Fruit fly (Drosophila melanogaster) whole organism, embryonic: ENCODE results near the gene CkIIalpha-i3.

Experiments used
- Ada2b ChIP-seq: fragments of 200-800 bp; sonication (Bioruptor generic); IDR thresholded peaks from 2 replicates; pipeline ENCODE4 v1.3.6; 2022; ENCODE audit warnings: missing biosample characterization, missing genetic modification characterization
- Asciz ChIP-seq: fragments of 200-800 bp; sonication (Bioruptor generic); optimal IDR thresholded peaks from 2 replicates; lab custom pipeline; 2017; ENCODE audit warnings: missing biosample characterization, mild to moderate bottlenecking, missing genetic modification characterization, missing genetic modification reagents
- Atf-2 ChIP-seq: fragments of 200-800 bp; sonication (Bioruptor generic); optimal IDR thresholded peaks from 2 replicates; lab custom pipeline; 2016; ENCODE audit warnings: missing biosample characterization, missing genetic modification characterization
- Bgb ChIP-seq: fragments of 200-800 bp; sonication (Bioruptor generic); IDR thresholded peaks from 2 replicates; pipeline ENCODE4 v1.3.6; 2022; ENCODE audit warnings: missing biosample characterization, missing genetic modification characterization; ENCODE audit not compliant: partially characterized antibody
- CG10462 ChIP-seq: fragments of 200-800 bp; sonication (Bioruptor generic); optimal IDR thresholded peaks from 2 replicates; lab custom pipeline; 2016; ENCODE audit warnings: missing biosample characterization, missing genetic modification characterization
- CG10565 ChIP-seq: fragments of 200-800 bp; sonication (Bioruptor generic); optimal IDR thresholded peaks from 3 replicates; lab custom pipeline; 2016; ENCODE audit warnings: missing biosample characterization, mild to moderate bottlenecking, missing genetic modification characterization
- CG10959 ChIP-seq: fragments of 200-800 bp; sonication (Bioruptor generic); IDR thresholded peaks from 2 replicates; pipeline ENCODE4 v1.3.6; 2022; ENCODE audit warnings: missing biosample characterization, missing genetic modification characterization
- CG1602 ChIP-seq: fragments of 200-800 bp; sonication (Bioruptor generic); optimal IDR thresholded peaks from 3 replicates; lab custom pipeline; 2016; ENCODE audit warnings: missing biosample characterization, missing genetic modification characterization
- CG1603 ChIP-seq: fragments of 200-800 bp; sonication (Bioruptor generic); optimal IDR thresholded peaks from 2 replicates; lab custom pipeline; 2019; ENCODE audit warnings: missing biosample characterization, mild to moderate bottlenecking, missing genetic modification characterization, moderate library complexity
- CG2120 ChIP-seq: fragments of 200-800 bp; sonication (Bioruptor generic); optimal IDR thresholded peaks from 3 replicates; lab custom pipeline; 2016; ENCODE audit warnings: missing biosample characterization, missing genetic modification characterization
- CG30403 ChIP-seq: fragments of 200-800 bp; sonication (Bioruptor generic); optimal IDR thresholded peaks from 3 replicates; lab custom pipeline; 2016; ENCODE audit warnings: missing biosample characterization, missing genetic modification characterization
- CG34422 ChIP-seq: fragments of 200-800 bp; sonication (Bioruptor generic); IDR thresholded peaks from 3 replicates; pipeline ENCODE4 v1.3.6; 2022; ENCODE audit warnings: missing biosample characterization, missing genetic modification characterization
- CG4282 ChIP-seq: fragments of 200-800 bp; sonication (Bioruptor generic); optimal IDR thresholded peaks from 2 replicates; lab custom pipeline; 2016; ENCODE audit warnings: missing biosample characterization, missing genetic modification characterization
- CG6175 ChIP-seq: fragments of 200-800 bp; sonication (Bioruptor generic); IDR thresholded peaks from 3 replicates; pipeline ENCODE4 v1.3.6; 2022; ENCODE audit warnings: missing biosample characterization, missing genetic modification characterization
- CG6254 ChIP-seq: fragments of 200-800 bp; sonication (Bioruptor generic); optimal IDR thresholded peaks from 3 replicates; lab custom pipeline; 2017; ENCODE audit warnings: mild to moderate bottlenecking, missing biosample characterization, missing genetic modification reagents, missing genetic modification characterization
- CG6654 ChIP-seq: fragments of 200-800 bp; sonication (Bioruptor generic); optimal IDR thresholded peaks from 2 replicates; lab custom pipeline; 2017; ENCODE audit warnings: missing biosample characterization, mild to moderate bottlenecking, missing genetic modification characterization
- CG6791 ChIP-seq: fragments of 200-800 bp; sonication (Bioruptor generic); IDR thresholded peaks from 3 replicates; pipeline ENCODE4 v1.3.6; 2022; ENCODE audit warnings: missing biosample characterization, missing genetic modification characterization; ENCODE audit not compliant: partially characterized antibody
- CG9797 ChIP-seq: fragments of 200-800 bp; sonication (Bioruptor generic); optimal IDR thresholded peaks from 3 replicates; lab custom pipeline; 2018; ENCODE audit warnings: missing biosample characterization, mild to moderate bottlenecking, missing genetic modification characterization
- D ChIP-seq, 2 experiments: fragments of 200-800 bp in 1 of 2; fragments of >200 bp in 1 of 2; sonication (Bioruptor generic) in 1 of 2; optimal IDR thresholded peaks; 2 replicates in 1 of 2; 3 replicates in 1 of 2; lab custom pipeline; 2017; ENCODE audit warnings: mild to moderate bottlenecking in 1 of 2, missing biosample characterization in 1 of 2, missing genetic modification characterization in 1 of 2, missing genetic modification reagents in 1 of 2
- Dad ChIP-seq: fragments of 200-800 bp; sonication (Bioruptor generic); optimal IDR thresholded peaks from 3 replicates; lab custom pipeline; 2016; ENCODE audit warnings: missing biosample characterization, missing genetic modification characterization
- Dbx ChIP-seq: fragments of 200-800 bp; sonication (Bioruptor generic); IDR thresholded peaks from 3 replicates; pipeline ENCODE4 v1.3.6; 2022; ENCODE audit warnings: missing biosample characterization, missing genetic modification characterization
- Gug ChIP-seq: fragments of 200-800 bp; sonication (Bioruptor generic); IDR thresholded peaks from 4 replicates; pipeline ENCODE4 v1.3.6; 2022; ENCODE audit warnings: missing biosample characterization, missing genetic modification characterization
- HLH4C ChIP-seq: fragments of 200-800 bp; sonication (Bioruptor generic); IDR thresholded peaks from 3 replicates; pipeline ENCODE4 v1.3.6; 2022; ENCODE audit warnings: missing biosample characterization, missing genetic modification characterization; ENCODE audit not compliant: partially characterized antibody
- Med ChIP-seq: fragments of 200-800 bp; sonication (Bioruptor generic); peaks from one replicate; lab custom pipeline; 2016; ENCODE audit warnings: missing biosample characterization, missing genetic modification characterization, mild to moderate bottlenecking, inconsistent platforms, moderate library complexity
- Pdp1 ChIP-seq, 2 experiments: fragments of 200-800 bp; sonication (Bioruptor generic); optimal IDR thresholded peaks; 3 replicates each; lab custom pipeline; 2016; ENCODE audit warnings: missing biosample characterization in 2 of 2, missing genetic modification characterization in 2 of 2, mild to moderate bottlenecking in 1 of 2, moderate library complexity in 1 of 2
- Rx ChIP-seq: fragments of 200-800 bp; sonication (Bioruptor generic); IDR thresholded peaks from 2 replicates; pipeline ENCODE4 v1.3.6; 2022; ENCODE audit warnings: missing biosample characterization, missing genetic modification characterization
- Side ChIP-seq: fragments of 200-800 bp; sonication (Bioruptor generic); optimal IDR thresholded peaks from 2 replicates; lab custom pipeline; 2016; ENCODE audit warnings: missing biosample characterization, missing genetic modification characterization
- Trl ChIP-seq, 3 experiments: fragments of >200 bp in 2 of 3; fragments of 200-800 bp in 1 of 3; sonication (Bioruptor generic) in 1 of 3; optimal IDR thresholded peaks; 2 replicates in 1 of 3; 3 replicates in 2 of 3; lab custom pipeline; 2016 to 2017; ENCODE audit warnings: missing biosample characterization in 1 of 3, missing genetic modification characterization in 1 of 3
- ab ChIP-seq: fragments of 200-800 bp; sonication (Bioruptor generic); optimal IDR thresholded peaks from 2 replicates; lab custom pipeline; 2016; ENCODE audit warnings: missing biosample characterization, missing genetic modification characterization
- amos ChIP-seq: fragments of 200-800 bp; sonication (Bioruptor generic); IDR thresholded peaks from 2 replicates; pipeline ENCODE4 v1.3.6; 2022; ENCODE audit warnings: missing biosample characterization, missing genetic modification characterization; ENCODE audit not compliant: partially characterized antibody
- ara ChIP-seq: fragments of 200-800 bp; sonication (Bioruptor generic); IDR thresholded peaks from 2 replicates; pipeline ENCODE4 v1.3.6; 2022; ENCODE audit warnings: missing biosample characterization, missing genetic modification characterization
- cas ChIP-seq: fragments of 200-800 bp; sonication (Bioruptor generic); IDR thresholded peaks from 2 replicates; pipeline ENCODE4 v1.3.6; 2022; ENCODE audit warnings: missing biosample characterization, missing genetic modification characterization
- cg ChIP-seq: fragments of 200-800 bp; sonication (Bioruptor generic); optimal IDR thresholded peaks from 3 replicates; lab custom pipeline; 2019; ENCODE audit warnings: missing biosample characterization, mild to moderate bottlenecking, missing genetic modification characterization, moderate library complexity
- chn ChIP-seq: fragments of 200-800 bp; sonication (Bioruptor generic); optimal IDR thresholded peaks from 2 replicates; lab custom pipeline; 2016; ENCODE audit warnings: missing biosample characterization, missing genetic modification characterization
- ci ChIP-seq: fragments of 200-800 bp; sonication (Bioruptor generic); IDR thresholded peaks from 3 replicates; pipeline ENCODE4 v1.3.6; 2022; ENCODE audit warnings: missing biosample characterization, missing genetic modification characterization
- emc ChIP-seq: fragments of 200-800 bp; sonication (Bioruptor generic); optimal IDR thresholded peaks from 2 replicates; lab custom pipeline; 2016; ENCODE audit warnings: missing biosample characterization, missing genetic modification characterization
- gce ChIP-seq: fragments of 200-800 bp; sonication (Bioruptor generic); IDR thresholded peaks from 3 replicates; pipeline ENCODE4 v1.3.6; 2022; ENCODE audit warnings: missing biosample characterization, missing genetic modification characterization
- gcm ChIP-seq: fragments of 200-800 bp; sonication (Bioruptor generic); optimal IDR thresholded peaks from 2 replicates; lab custom pipeline; 2019; ENCODE audit warnings: missing biosample characterization, mild to moderate bottlenecking, missing genetic modification characterization, moderate library complexity
- grn ChIP-seq: fragments of 200-800 bp; sonication (Bioruptor generic); optimal IDR thresholded peaks from 3 replicates; lab custom pipeline; 2017; ENCODE audit warnings: missing biosample characterization, missing genetic modification characterization
- hkb ChIP-seq, 2 experiments: fragments of 200-800 bp in 1 of 2; fragments of >200 bp in 1 of 2; sonication (Bioruptor generic) in 1 of 2; IDR thresholded peaks in 1 of 2; optimal IDR thresholded peaks in 1 of 2; 2 replicates each; pipeline versions ENCODE4 v1.3.6 to Lab custom; 2017 to 2022; ENCODE audit warnings: missing biosample characterization in 1 of 2, missing genetic modification characterization in 1 of 2
- luna ChIP-seq: fragments of 200-800 bp; sonication (Bioruptor generic); optimal IDR thresholded peaks from 2 replicates; lab custom pipeline; 2016; ENCODE audit warnings: missing biosample characterization, missing genetic modification characterization
- org-1 ChIP-seq: fragments of 200-800 bp; sonication (Bioruptor generic); optimal IDR thresholded peaks from 2 replicates; lab custom pipeline; 2017; ENCODE audit warnings: missing biosample characterization, missing genetic modification characterization
- pho ChIP-seq: fragments of 200-800 bp; sonication (Bioruptor generic); optimal IDR thresholded peaks from 2 replicates; lab custom pipeline; 2016; ENCODE audit warnings: missing biosample characterization, missing genetic modification characterization
- sd ChIP-seq: fragments of 200-800 bp; sonication (Bioruptor generic); optimal IDR thresholded peaks from 3 replicates; lab custom pipeline; 2018; ENCODE audit warnings: missing biosample characterization, mild to moderate bottlenecking, missing genetic modification characterization, moderate library complexity
- sima ChIP-seq: fragments of 200-800 bp; sonication (Bioruptor generic); optimal IDR thresholded peaks from 2 replicates; lab custom pipeline; 2016; ENCODE audit warnings: missing biosample characterization, missing genetic modification characterization
- sisA ChIP-seq: fragments of 200-800 bp; sonication (Bioruptor generic); IDR thresholded peaks from 2 replicates; pipeline ENCODE4 v1.3.6; 2022; ENCODE audit warnings: missing biosample characterization, missing genetic modification characterization
- sob ChIP-seq: fragments of 200-800 bp; sonication (Bioruptor generic); IDR thresholded peaks from 2 replicates; pipeline ENCODE4 v1.3.6; 2022; ENCODE audit warnings: missing biosample characterization, missing genetic modification characterization
- sr ChIP-seq: fragments of 200-800 bp; sonication (Bioruptor generic); IDR thresholded peaks from 3 replicates; pipeline ENCODE4 v1.3.6; 2022; ENCODE audit warnings: missing biosample characterization, missing genetic modification characterization
- tna ChIP-seq: fragments of 200-800 bp; sonication (Bioruptor generic); IDR thresholded peaks from 2 replicates; pipeline ENCODE4 v1.3.6; 2022; ENCODE audit warnings: missing biosample characterization, missing genetic modification characterization; ENCODE audit not compliant: partially characterized antibody

Gene CkIIalpha-i3

dm6 chr3L:684749-685440 is 25.5 kb downstream of the CkIIalpha-i3 start (continued):
- peak; percentile 7 for TF ChIP-seq Med (GFP tag; lab: Kevin White, UChicago)
- no peak for TF ChIP-seq sd (tag; lab: Kevin White, UChicago)
- no peak for TF ChIP-seq emc (GFP tag; lab: Kevin White, UChicago)
- no peak for TF ChIP-seq Ada2b (GFP tag; lab: Robert Waterston, UW)
- no peak for TF ChIP-seq CG6254 (GFP tag; lab: Kevin White, UChicago)
- no peak for TF ChIP-seq luna (GFP tag; lab: Kevin White, UChicago)
- TF ChIP-seq CG1602: no peak
- no peak for TF ChIP-seq ab (GFP tag; lab: Kevin White, UChicago)
- no peak for TF ChIP-seq Side (GFP tag; lab: Kevin White, UChicago)
- TF ChIP-seq cas (GFP tag; lab: Robert Waterston, UW): no peak
- no peak for TF ChIP-seq sob (GFP tag; lab: Robert Waterston, UW)
- TF ChIP-seq CG10462: no peak
- TF ChIP-seq gce (GFP tag; lab: Robert Waterston, UW): no peak
- TF ChIP-seq HLH4C (GFP tag; lab: Robert Waterston, UW): no peak
- no peak for TF ChIP-seq Gug
- 0 out of 2 replicates have a peak, but pooled peaks have one; percentile 8 for TF ChIP-seq Bgb (GFP tag; lab: Robert Waterston, UW)
- TF ChIP-seq gcm (GFP tag; lab: Kevin White, UChicago): no peak
- no peak for TF ChIP-seq CG30403
- TF ChIP-seq sr (GFP tag; lab: Robert Waterston, UW): peak; percentile 90
- no peak for TF ChIP-seq amos
- no peak for TF ChIP-seq cg (GFP tag; lab: Kevin White, UChicago)
- TF ChIP-seq org-1: no peak
- TF ChIP-seq Asciz (GFP tag; lab: Kevin White, UChicago): no peak
- no peak for TF ChIP-seq CG9797 (GFP tag; lab: Kevin White, UChicago)
- TF ChIP-seq CG2120 (GFP tag; lab: Kevin White, UChicago): peak; percentile 31
- TF ChIP-seq sisA (GFP tag; lab: Robert Waterston, UW): no peak
- TF ChIP-seq CG6654 (GFP tag; lab: Kevin White, UChicago): no peak
- TF ChIP-seq CG34422 (GFP tag; lab: Robert Waterston, UW): 0 out of 3 replicates have a peak, but pooled peaks have one; percentile 34
- no peak for TF ChIP-seq Dbx (GFP tag; lab: Robert Waterston, UW)
- no peak for TF ChIP-seq CG6175 (GFP tag; lab: Robert Waterston, UW)
- no peak for TF ChIP-seq Rx
- TF ChIP-seq grn (GFP tag; lab: Kevin White, UChicago): no peak
- TF ChIP-seq CG6791 (GFP tag; lab: Robert Waterston, UW): no peak
- no peak for TF ChIP-seq tna (GFP tag; lab: Robert Waterston, UW)
- no peak for TF ChIP-seq pho (GFP tag; lab: Kevin White, UChicago)
- no peak for TF ChIP-seq ara (GFP tag; lab: Robert Waterston, UW)
- TF ChIP-seq CG10565 (GFP tag; lab: Kevin White, UChicago): no peak
- no peak for TF ChIP-seq CG4282 (GFP tag; lab: Kevin White, UChicago)
- TF ChIP-seq ci (GFP tag; lab: Robert Waterston, UW): peak; percentile 9; the same call in 1 of the 3 replicates
- no peak for TF ChIP-seq D (optimal IDR thresholded peaks at IDR 0.05; lab: Kevin White, UChicago)
- TF ChIP-seq D (GFP tag; optimal IDR thresholded peaks at IDR 0.05; lab: Kevin White, UChicago): no peak
- no peak for TF ChIP-seq sima (GFP tag; lab: Kevin White, UChicago)
- TF ChIP-seq Pdp1 (GFP tag; optimal IDR thresholded peaks at IDR 0.05; lab: Kevin White, UChicago): no peak
- TF ChIP-seq Atf-2 (GFP tag; lab: Kevin White, UChicago): no peak
- peak; percentile 19 for TF ChIP-seq chn (GFP tag; lab: Kevin White, UChicago)
- TF ChIP-seq Trl (optimal IDR thresholded peaks at IDR 0.05; lab: Kevin White, UChicago): no peak
- TF ChIP-seq Trl (GFP tag; optimal IDR thresholded peaks at IDR 0.05; lab: Kevin White, UChicago): no peak
- TF ChIP-seq Dad (GFP tag; lab: Kevin White, UChicago): no peak
- no peak for TF ChIP-seq hkb (optimal IDR thresholded peaks at IDR 0.05; lab: Kevin White, UChicago)
- TF ChIP-seq hkb (GFP tag; IDR thresholded peaks at IDR 0.05; lab: Robert Waterston, UW): no peak; the same call in 1 of the 2 replicates
- no peak for TF ChIP-seq CG1603 (tag; lab: Kevin White, UChicago)
- no peak for TF ChIP-seq CG10959 (GFP tag; lab: Robert Waterston, UW)
